Worm (Caenorhabditis elegans) whole organism, late embryonic: ENCODE data around the gene E01G4.6.

Experiments used
- F13H6.1 ChIP-seq: sonication (generic microtip); optimal IDR thresholded peaks from 2 replicates; lab custom pipeline; 2016; ENCODE audit warnings: missing genetic modification characterization, missing compliant biosample characterization
- ama-1 ChIP-seq: fragments of 150-350 bp; optimal IDR thresholded peaks from 2 replicates; lab custom pipeline; 2014
- ceh-34 ChIP-seq: sonication (generic microtip); optimal IDR thresholded peaks from 2 replicates; lab custom pipeline; 2016; ENCODE audit warnings: mild to moderate bottlenecking, missing genetic modification characterization, missing compliant biosample characterization
- lim-6 ChIP-seq: sonication (generic microtip); optimal IDR thresholded peaks from 2 replicates; lab custom pipeline; 2016; ENCODE audit warnings: missing genetic modification characterization, missing compliant biosample characterization
- pha-4 ChIP-seq: fragments of 150-350 bp; optimal IDR thresholded peaks from 2 replicates; lab custom pipeline; 2018; ENCODE audit warnings: missing biosample characterization, missing genetic modification reagents, missing genetic modification characterization
- rnt-1 ChIP-seq: sonication (generic microtip); optimal IDR thresholded peaks from 2 replicates; lab custom pipeline; 2016; ENCODE audit warnings: missing genetic modification characterization, missing compliant biosample characterization
- sdc-2 ChIP-seq: sonication (generic microtip); optimal IDR thresholded peaks from 2 replicates; lab custom pipeline; 2016; ENCODE audit warnings: missing genotype, missing genetic modification characterization, missing compliant biosample characterization
- syd-9 ChIP-seq: sonication (generic microtip); optimal IDR thresholded peaks from 2 replicates; lab custom pipeline; 2016; ENCODE audit warnings: mild to moderate bottlenecking, missing genetic modification characterization, moderate library complexity, missing compliant biosample characterization
- tbx-2 ChIP-seq: sonication (generic microtip); optimal IDR thresholded peaks from 2 replicates; lab custom pipeline; 2016; ENCODE audit warnings: missing genetic modification characterization, missing compliant biosample characterization

DNA sequence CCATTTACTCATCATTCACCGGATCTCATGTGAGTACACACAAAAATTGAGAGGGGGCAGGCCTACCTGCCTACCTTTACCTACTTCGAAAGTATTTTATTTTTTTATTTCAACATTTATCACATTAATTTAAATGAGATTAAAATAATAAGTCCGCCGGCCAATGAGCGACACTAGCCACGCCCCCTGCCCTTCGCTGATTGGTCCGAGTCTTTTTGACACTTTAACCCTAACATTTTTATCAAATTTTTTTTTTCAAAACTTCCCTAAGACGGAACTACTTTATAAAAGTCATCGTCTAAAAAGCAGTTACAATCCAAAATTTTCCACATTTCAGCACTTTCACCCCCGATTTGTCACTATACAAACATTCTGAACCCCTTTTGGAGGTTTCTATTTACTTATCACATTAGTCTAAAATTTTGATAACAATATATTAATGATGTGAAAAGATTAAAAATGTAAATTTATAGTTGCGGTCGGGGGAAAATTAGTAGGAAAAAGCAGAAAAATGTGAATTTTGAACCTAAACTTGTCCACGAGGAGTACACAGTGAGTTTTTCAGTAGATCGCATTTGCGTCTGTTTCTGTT lies 23.9 kb downstream of the E01G4.6 start:
- TF ChIP-seq rnt-1 (tag; lab: Kevin White, UChicago) (no peak), sdc-2 (tag; lab: Kevin White, UChicago) (no peak), lim-6 (tag; lab: Kevin White, UChicago) (no peak), pha-4 (tag; lab: Kevin White, UChicago) (no peak), ceh-34 (tag; lab: Kevin White, UChicago) (no peak), syd-9 (no peak), F13H6.1 (tag; lab: Kevin White, UChicago) (no peak), ama-1 (lab: Kevin White, UChicago) (no peak), tbx-2 (tag; lab: Kevin White, UChicago) (no peak)
